Worm (Caenorhabditis elegans) whole organism, L2 larva: Measurements from ENCODE around the gene Y105C5B.19.

Source experiments
- R02D3.7 ChIP-seq: fragments of 150-350 bp; optimal IDR thresholded peaks from 2 replicates; lab custom pipeline; 2014; ENCODE audit warnings: missing biosample characterization, missing genetic modification characterization
- Y55F3AM.14 ChIP-seq: fragments of 200-800 bp; sonication (Bioruptor generic); optimal IDR thresholded peaks from 2 replicates; lab custom pipeline; 2018; ENCODE audit warnings: mild to moderate bottlenecking, missing genetic modification characterization, missing compliant biosample characterization
- ZK546.5 ChIP-seq: sonication (generic microtip); optimal IDR thresholded peaks from 2 replicates; lab custom pipeline; 2017; ENCODE audit warnings: missing biosample characterization, missing genetic modification characterization
- aly-2 ChIP-seq: fragments of 150-350 bp; optimal IDR thresholded peaks from 2 replicates; lab custom pipeline; 2014; ENCODE audit warnings: missing biosample characterization, missing genetic modification characterization
- ceh-82 ChIP-seq: fragments of 150-350 bp; optimal IDR thresholded peaks from 2 replicates; lab custom pipeline; 2014; ENCODE audit warnings: missing biosample characterization, missing genetic modification characterization
- lin-39 ChIP-seq: fragments of 150-350 bp; optimal IDR thresholded peaks from 2 replicates; lab custom pipeline; 2014; ENCODE audit warnings: missing biosample characterization, missing genetic modification reagents, missing genetic modification characterization
- nhr-10 ChIP-seq: sonication (generic microtip); optimal IDR thresholded peaks from 2 replicates; lab custom pipeline; 2017; ENCODE audit warnings: missing biosample characterization, missing genetic modification characterization
- snpc-4 ChIP-seq: fragments of 150-350 bp; optimal IDR thresholded peaks from 2 replicates; lab custom pipeline; 2014; ENCODE audit warnings: missing biosample characterization, missing genetic modification characterization
- unc-62 ChIP-seq: fragments of 150-350 bp; optimal IDR thresholded peaks from 2 replicates; lab custom pipeline; 2014; ENCODE audit warnings: missing biosample characterization, missing genetic modification reagents, missing genetic modification characterization
- zag-1 ChIP-seq: fragments of 150-350 bp; optimal IDR thresholded peaks from 2 replicates; lab custom pipeline; 2014; ENCODE audit warnings: missing biosample characterization, missing genetic modification characterization

DNA sequence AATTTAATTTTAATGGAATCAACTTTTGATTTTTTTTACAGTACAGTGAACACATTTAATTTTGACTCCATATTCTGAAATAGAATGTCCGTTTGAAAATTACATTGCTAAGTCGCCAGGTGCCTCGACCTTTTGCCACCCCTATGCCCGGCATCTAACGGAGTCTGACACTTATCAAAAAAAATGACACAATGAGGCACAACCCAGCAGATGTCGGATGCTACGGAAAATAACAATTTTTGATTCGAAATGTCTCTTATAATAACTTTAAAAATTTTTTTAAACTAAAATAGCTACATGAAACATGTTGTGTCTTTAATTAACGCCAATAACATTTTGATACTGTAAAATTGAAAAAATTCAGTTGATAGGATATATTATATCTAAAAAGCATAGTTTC, 28.4 kb downstream of the Y105C5B.19 start:
- TF ChIP-seq Y55F3AM.14 (GFP tag; lab: Kevin White, UChicago) (no peak), snpc-4 (tag; lab: Kevin White, UChicago) (no peak), lin-39 (no peak), unc-62 (GFP tag; lab: Kevin White, UChicago) (no peak), ceh-82 (tag; lab: Kevin White, UChicago) (no peak), nhr-10 (tag; lab: Kevin White, UChicago) (no peak), aly-2 (no peak), R02D3.7 (no peak), ZK546.5 (no peak), zag-1 (tag; lab: Kevin White, UChicago) (no peak)
